Fruit fly (Drosophila melanogaster) whole organism, embryonic: ENCODE results near the gene CG17239.

Source experiments
- Atf3 ChIP-seq: fragments of 200-800 bp; sonication (Bioruptor generic); optimal IDR thresholded peaks from 3 replicates; lab custom pipeline; 2016; ENCODE audit warnings: missing biosample characterization, missing genetic modification characterization
- Atf6 ChIP-seq: fragments of 200-800 bp; sonication (Bioruptor generic); IDR thresholded peaks from 2 replicates; pipeline ENCODE4 v1.3.6; 2022; ENCODE audit warnings: missing biosample characterization, missing genetic modification characterization
- BEAF-32 ChIP-seq: fragments of 200-800 bp; sonication (Bioruptor generic); optimal IDR thresholded peaks from 3 replicates; lab custom pipeline; 2017; ENCODE audit warnings: missing biosample characterization, missing genetic modification characterization, mild to moderate bottlenecking, moderate library complexity, missing genetic modification reagents
- Bdp1 ChIP-seq: fragments of 200-800 bp; sonication (Bioruptor generic); optimal IDR thresholded peaks from 3 replicates; lab custom pipeline; 2016; ENCODE audit warnings: missing biosample characterization, missing genetic modification characterization
- CG10147 ChIP-seq: fragments of 200-800 bp; sonication (Bioruptor generic); optimal IDR thresholded peaks from 2 replicates; lab custom pipeline; 2019; ENCODE audit warnings: missing biosample characterization, mild to moderate bottlenecking, missing genetic modification characterization, moderate library complexity
- CG11504 ChIP-seq: fragments of 200-800 bp; sonication (Bioruptor generic); optimal IDR thresholded peaks from 3 replicates; lab custom pipeline; 2019; ENCODE audit warnings: missing biosample characterization, mild to moderate bottlenecking, missing genetic modification characterization, moderate library complexity
- CG11695 ChIP-seq: fragments of 200-800 bp; sonication (Bioruptor generic); IDR thresholded peaks from 3 replicates; pipeline ENCODE4 v1.3.6; 2022; ENCODE audit warnings: missing biosample characterization, missing genetic modification characterization
- CG12391 ChIP-seq: fragments of 200-800 bp; sonication (Bioruptor generic); optimal IDR thresholded peaks from 3 replicates; lab custom pipeline; 2018; ENCODE audit warnings: missing biosample characterization, mild to moderate bottlenecking, missing genetic modification characterization, moderate library complexity
- CG13296 ChIP-seq: fragments of 200-800 bp; sonication (Bioruptor generic); optimal IDR thresholded peaks from 3 replicates; lab custom pipeline; 2018; ENCODE audit warnings: missing biosample characterization, mild to moderate bottlenecking, missing genetic modification characterization
- CG14050 ChIP-seq: fragments of 200-800 bp; sonication (Bioruptor generic); IDR thresholded peaks from 3 replicates; pipeline ENCODE4 v1.3.6; 2022; ENCODE audit warnings: missing biosample characterization, missing genetic modification characterization
- CG18011 ChIP-seq: fragments of 200-800 bp; sonication (Bioruptor generic); optimal IDR thresholded peaks from 2 replicates; lab custom pipeline; 2017; ENCODE audit warnings: missing biosample characterization, missing genetic modification characterization, mild to moderate bottlenecking, moderate library complexity, missing genotype
- CG18476 ChIP-seq: fragments of 200-800 bp; sonication (Bioruptor generic); optimal IDR thresholded peaks from 2 replicates; lab custom pipeline; 2016; ENCODE audit warnings: missing biosample characterization, mild to moderate bottlenecking, missing genetic modification characterization
- CG2202 ChIP-seq: fragments of 200-800 bp; sonication (Bioruptor generic); optimal IDR thresholded peaks from 2 replicates; lab custom pipeline; 2018; ENCODE audit warnings: missing biosample characterization, mild to moderate bottlenecking, missing genetic modification characterization
- CG2889 ChIP-seq: fragments of 200-800 bp; sonication (Bioruptor generic); IDR thresholded peaks from 3 replicates; pipeline ENCODE4 v1.3.6; 2022; ENCODE audit warnings: missing biosample characterization, missing genetic modification characterization
- CG31388 ChIP-seq: fragments of 200-800 bp; sonication (Bioruptor generic); optimal IDR thresholded peaks from 2 replicates; lab custom pipeline; 2016; ENCODE audit warnings: missing biosample characterization, missing genetic modification characterization
- CG31441 ChIP-seq: fragments of 200-800 bp; sonication (Bioruptor generic); IDR thresholded peaks from 2 replicates; pipeline ENCODE4 v1.3.6; 2022; ENCODE audit warnings: missing biosample characterization, missing genetic modification characterization
- CG32772 ChIP-seq: fragments of 200-800 bp; sonication (Bioruptor generic); IDR thresholded peaks from 2 replicates; pipeline ENCODE4 v1.3.6; 2022; ENCODE audit warnings: missing biosample characterization, missing genetic modification characterization
- CG34224 ChIP-seq: fragments of 200-800 bp; sonication (Bioruptor generic); IDR thresholded peaks from 3 replicates; pipeline ENCODE4 v1.3.6; 2022; ENCODE audit warnings: missing biosample characterization, missing genetic modification characterization; ENCODE audit not compliant: partially characterized antibody
- CG6254 ChIP-seq: fragments of 200-800 bp; sonication (Bioruptor generic); optimal IDR thresholded peaks from 3 replicates; lab custom pipeline; 2017; ENCODE audit warnings: mild to moderate bottlenecking, missing biosample characterization, missing genetic modification reagents, missing genetic modification characterization
- CG7556 ChIP-seq: fragments of 200-800 bp; sonication (Bioruptor generic); optimal IDR thresholded peaks from 2 replicates; lab custom pipeline; 2017; ENCODE audit warnings: missing biosample characterization, mild to moderate bottlenecking, missing genetic modification characterization
- CG7745 ChIP-seq: fragments of 200-800 bp; sonication (Bioruptor generic); optimal IDR thresholded peaks from 2 replicates; lab custom pipeline; 2018; ENCODE audit warnings: missing biosample characterization, mild to moderate bottlenecking, missing genetic modification characterization, moderate library complexity
- CG9609 ChIP-seq: fragments of 200-800 bp; sonication (Bioruptor generic); optimal IDR thresholded peaks from 3 replicates; lab custom pipeline; 2016; ENCODE audit warnings: missing biosample characterization, missing genetic modification characterization
- D ChIP-seq, 2 experiments: fragments of 200-800 bp in 1 of 2; fragments of >200 bp in 1 of 2; sonication (Bioruptor generic) in 1 of 2; optimal IDR thresholded peaks; 2 replicates in 1 of 2; 3 replicates in 1 of 2; lab custom pipeline; 2017; ENCODE audit warnings: mild to moderate bottlenecking in 1 of 2, missing biosample characterization in 1 of 2, missing genetic modification characterization in 1 of 2, missing genetic modification reagents in 1 of 2
- Dfd ChIP-seq, 2 experiments: fragments of >200 bp; optimal IDR thresholded peaks; 2 replicates each; lab custom pipeline; 2017; ENCODE audit warnings: missing biosample characterization in 2 of 2, missing genetic modification characterization in 2 of 2
- E2f1 ChIP-seq: fragments of 200-800 bp; sonication (Bioruptor generic); IDR thresholded peaks from 2 replicates; pipeline ENCODE4 v1.3.6; 2022; ENCODE audit warnings: missing biosample characterization, missing genetic modification characterization
- HmgZ ChIP-seq: fragments of 200-800 bp; sonication (Bioruptor generic); optimal IDR thresholded peaks from 2 replicates; lab custom pipeline; 2018; ENCODE audit warnings: missing biosample characterization, mild to moderate bottlenecking, missing genetic modification characterization
- Myb ChIP-seq: fragments of 200-800 bp; sonication (Bioruptor generic); optimal IDR thresholded peaks from 2 replicates; lab custom pipeline; 2016; ENCODE audit warnings: missing biosample characterization, missing genetic modification characterization
- NC2β ChIP-seq: fragments of 200-800 bp; sonication (Bioruptor generic); optimal IDR thresholded peaks from 2 replicates; lab custom pipeline; 2016; ENCODE audit warnings: missing biosample characterization, missing genetic modification characterization
- NfI ChIP-seq: fragments of 200-800 bp; sonication (Bioruptor generic); optimal IDR thresholded peaks from 3 replicates; lab custom pipeline; 2018; ENCODE audit warnings: missing biosample characterization, mild to moderate bottlenecking, missing genetic modification characterization, moderate library complexity
- Ptx1 ChIP-seq: fragments of 200-800 bp; sonication (Bioruptor generic); IDR thresholded peaks from 2 replicates; pipeline ENCODE4 v1.3.6; 2022; ENCODE audit warnings: missing biosample characterization, missing genetic modification characterization
- ase ChIP-seq: fragments of 200-800 bp; sonication (Bioruptor generic); IDR thresholded peaks from 3 replicates; pipeline ENCODE4 v1.3.6; 2022; ENCODE audit warnings: missing biosample characterization, missing genetic modification characterization
- bigmax ChIP-seq: fragments of 200-800 bp; sonication (Bioruptor generic); optimal IDR thresholded peaks from 2 replicates; lab custom pipeline; 2018; ENCODE audit warnings: missing biosample characterization, mild to moderate bottlenecking, missing genetic modification characterization
- caup ChIP-seq: fragments of 200-800 bp; sonication (Bioruptor generic); optimal IDR thresholded peaks from 3 replicates; lab custom pipeline; 2017; ENCODE audit warnings: missing biosample characterization, mild to moderate bottlenecking, missing genetic modification characterization, moderate library complexity; ENCODE audit not compliant: severe bottlenecking
- cg ChIP-seq: fragments of 200-800 bp; sonication (Bioruptor generic); optimal IDR thresholded peaks from 3 replicates; lab custom pipeline; 2019; ENCODE audit warnings: missing biosample characterization, mild to moderate bottlenecking, missing genetic modification characterization, moderate library complexity
- danr ChIP-seq: fragments of 200-800 bp; sonication (Bioruptor generic); IDR thresholded peaks from 2 replicates; pipeline ENCODE4 v1.3.6; 2022; ENCODE audit warnings: missing biosample characterization, missing genetic modification characterization
- dm ChIP-seq: fragments of 200-800 bp; sonication (Bioruptor generic); optimal IDR thresholded peaks from 3 replicates; lab custom pipeline; 2016; ENCODE audit warnings: missing biosample characterization, missing genetic modification characterization
- eve ChIP-seq, 2 experiments: fragments of >200 bp; optimal IDR thresholded peaks; 2 replicates each; lab custom pipeline; 2017; ENCODE audit warnings: missing biosample characterization in 2 of 2, missing genetic modification characterization in 2 of 2
- exex ChIP-seq: fragments of 200-800 bp; sonication (Bioruptor generic); optimal IDR thresholded peaks from 4 replicates; lab custom pipeline; 2018; ENCODE audit warnings: missing biosample characterization, mild to moderate bottlenecking, missing genetic modification characterization, moderate library complexity
- fru ChIP-seq: fragments of >200 bp; optimal IDR thresholded peaks from 2 replicates; lab custom pipeline; 2017
- gcm2 ChIP-seq: fragments of 200-800 bp; sonication (Bioruptor generic); optimal IDR thresholded peaks from 2 replicates; lab custom pipeline; 2016; ENCODE audit warnings: missing biosample characterization, missing genetic modification characterization
- gt ChIP-seq: fragments of 200-800 bp; sonication (Bioruptor generic); IDR thresholded peaks from 2 replicates; pipeline ENCODE4 v1.3.6; 2022; ENCODE audit warnings: missing biosample characterization, missing genetic modification characterization
- pita ChIP-seq: fragments of 200-800 bp; sonication (Bioruptor generic); optimal IDR thresholded peaks from 2 replicates; lab custom pipeline; 2017; ENCODE audit warnings: missing biosample characterization, mild to moderate bottlenecking, missing genetic modification characterization
- seq ChIP-seq: fragments of 200-800 bp; sonication (Bioruptor generic); IDR thresholded peaks from 2 replicates; pipeline ENCODE4 v1.3.6; 2022; ENCODE audit warnings: missing biosample characterization, missing genetic modification characterization
- slbo ChIP-seq: fragments of 200-800 bp; sonication (Bioruptor generic); IDR thresholded peaks from 2 replicates; pipeline ENCODE4 v1.3.6; 2022; ENCODE audit warnings: missing biosample characterization, missing genetic modification characterization
- tll ChIP-seq, 2 experiments: fragments of 200-800 bp in 1 of 2; fragments of >200 bp in 1 of 2; sonication (Bioruptor generic) in 1 of 2; optimal IDR thresholded peaks; 2 replicates each; lab custom pipeline; 2017 to 2019; ENCODE audit warnings: missing biosample characterization in 2 of 2, missing genetic modification characterization in 2 of 2, mild to moderate bottlenecking in 1 of 2, moderate library complexity in 1 of 2
- vfl ChIP-seq: fragments of 200-800 bp; sonication (Bioruptor generic); optimal IDR thresholded peaks from 2 replicates; lab custom pipeline; 2016; ENCODE audit warnings: missing biosample characterization, missing genetic modification characterization
- vnd ChIP-seq: fragments of 200-800 bp; sonication (Bioruptor generic); IDR thresholded peaks from 3 replicates; pipeline ENCODE4 v1.3.6; 2022; ENCODE audit warnings: missing biosample characterization, missing genetic modification characterization; ENCODE audit not compliant: partially characterized antibody
- zf30C ChIP-seq: fragments of 200-800 bp; sonication (Bioruptor generic); optimal IDR thresholded peaks from 3 replicates; lab custom pipeline; 2018; ENCODE audit warnings: missing biosample characterization, mild to moderate bottlenecking, missing genetic modification characterization

Gene CG17239

dm6 chr2L:2202018-2202852 lies 49.9 kb downstream of the CG17239 start (continued):
- TF ChIP-seq CG7745 (tag; lab: Kevin White, UChicago), result peak; percentile 98
- peak; percentile 81 for TF ChIP-seq Myb (GFP tag; lab: Kevin White, UChicago)
- peak; percentile 88 for TF ChIP-seq vfl (GFP tag; lab: Kevin White, UChicago)
- TF ChIP-seq HmgZ (tag; lab: Kevin White, UChicago), result peak; percentile 96
- peak; percentile 98 to 100 for TF ChIP-seq eve (GFP tag; optimal IDR thresholded peaks at IDR 0.05; lab: Kevin White, UChicago)
- peak in 1 of 2 experiments; percentile 90 for TF ChIP-seq tll (GFP tag; optimal IDR thresholded peaks at IDR 0.05; lab: Kevin White, UChicago)
- TF ChIP-seq CG7556 (GFP tag; lab: Kevin White, UChicago), result peak; percentile 99
- TF ChIP-seq E2f1, result peak; percentile 99
- TF ChIP-seq NfI, result peak; percentile 95
- TF ChIP-seq CG31388 (GFP tag; lab: Kevin White, UChicago), result peak; percentile 98
- TF ChIP-seq CG9609, result peak; percentile 96
- peak; percentile 81 for TF ChIP-seq cg (GFP tag; lab: Kevin White, UChicago)
- TF ChIP-seq gt (GFP tag; lab: Robert Waterston, UW), result peak; percentile 99
- TF ChIP-seq Atf3, result peak; percentile 98
- peak; percentile 92 for TF ChIP-seq Atf6 (GFP tag; lab: Robert Waterston, UW)
- peak; percentile 99 for TF ChIP-seq ase (GFP tag; lab: Robert Waterston, UW)
- peak; percentile 77 for TF ChIP-seq vnd (GFP tag; lab: Robert Waterston, UW)
- peak; percentile 3 for TF ChIP-seq zf30C (GFP tag; lab: Kevin White, UChicago)
- TF ChIP-seq CG13296 (GFP tag; lab: Kevin White, UChicago), result peak; percentile 82
- peak; percentile 95 for TF ChIP-seq dm (GFP tag; lab: Kevin White, UChicago)
- peak; percentile 98 for TF ChIP-seq CG11504 (tag; lab: Kevin White, UChicago)
- peak; percentile 57 for TF ChIP-seq bigmax (GFP tag; lab: Kevin White, UChicago)
- peak; percentile 94 for TF ChIP-seq CG2889
- peak; percentile 98 for TF ChIP-seq CG14050 (GFP tag; lab: Robert Waterston, UW)
- peak; percentile 98 for TF ChIP-seq Ptx1 (GFP tag; lab: Robert Waterston, UW)
- peak; percentile 92 for TF ChIP-seq Bdp1 (GFP tag; lab: Kevin White, UChicago)
- no peak for TF ChIP-seq Dfd (GFP tag; optimal IDR thresholded peaks at IDR 0.05; lab: Kevin White, UChicago)
- peak; percentile 83 for TF ChIP-seq slbo
- peak; percentile 100 for TF ChIP-seq CG12391
- peak; percentile 99 for TF ChIP-seq CG31441 (GFP tag; lab: Robert Waterston, UW)
- TF ChIP-seq NC2β (GFP tag; lab: Kevin White, UChicago), result peak; percentile 99
- no peak for TF ChIP-seq D (optimal IDR thresholded peaks at IDR 0.05; lab: Kevin White, UChicago)
- peak; percentile 100 for TF ChIP-seq D (GFP tag; optimal IDR thresholded peaks at IDR 0.05; lab: Kevin White, UChicago)
- TF ChIP-seq seq (GFP tag; lab: Robert Waterston, UW), result peak; percentile 98
- TF ChIP-seq gcm2 (GFP tag; lab: Kevin White, UChicago), result peak; percentile 95
- peak; percentile 59 for TF ChIP-seq exex (tag; lab: Kevin White, UChicago)
- peak; percentile 98 for TF ChIP-seq CG18476 (GFP tag; lab: Kevin White, UChicago)
- peak; percentile 78 for TF ChIP-seq CG18011 (GFP tag; lab: Kevin White, UChicago)
- peak; percentile 96 for TF ChIP-seq danr (GFP tag; lab: Robert Waterston, UW)
- TF ChIP-seq BEAF-32 (GFP tag; lab: Kevin White, UChicago), result peak; percentile 12
- peak; percentile 98 for TF ChIP-seq CG11695 (GFP tag; lab: Robert Waterston, UW)
- peak; percentile 98 for TF ChIP-seq CG6254
- TF ChIP-seq CG10147 (GFP tag; lab: Kevin White, UChicago), result peak; percentile 93
- no peak for TF ChIP-seq fru (lab: Kevin White, UChicago)
- no peak for TF ChIP-seq pita
- TF ChIP-seq CG2202 (tag; lab: Kevin White, UChicago), result peak; percentile 100
- TF ChIP-seq CG32772 (GFP tag; lab: Robert Waterston, UW), result peak; percentile 99
- TF ChIP-seq caup (GFP tag; lab: Kevin White, UChicago), result peak; percentile 87
- TF ChIP-seq CG34224 (GFP tag; lab: Robert Waterston, UW), result no peak
